In the genomic region with DNA sequence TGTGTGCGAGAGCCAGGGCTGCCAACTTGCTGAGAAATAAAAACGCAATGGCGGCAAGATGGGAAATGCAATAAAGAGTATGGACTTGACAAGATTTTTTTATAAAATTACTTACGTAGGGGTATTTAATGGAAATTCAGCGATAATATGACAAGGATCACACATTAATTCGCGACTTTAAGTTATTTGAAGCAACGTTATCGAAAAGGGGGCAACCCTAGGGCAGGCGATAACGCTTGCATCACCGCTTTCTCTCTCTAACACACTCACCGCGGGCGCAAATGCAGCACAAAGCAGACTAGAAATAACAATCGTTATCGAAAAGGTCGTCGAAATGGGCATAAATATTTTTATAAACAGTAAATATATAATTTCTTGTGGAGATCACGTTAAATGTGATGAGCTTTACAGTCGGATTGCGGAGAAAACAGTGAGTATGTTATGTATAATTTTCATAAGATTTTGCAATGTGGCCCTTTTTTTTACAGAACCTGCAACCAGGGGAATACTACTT, we compare ENCODE assay signal across 6 fruit fly cellular contexts.
TF ChIP-seq lines count a peak whose summit lies in the region.

A gene (minus strand): TSS at position 268 of the 514 bp plus-strand sequence.

- TF ChIP-seq CTCF in whole organism, embryonic (GFP tag; optimal IDR thresholded peaks at IDR 0.05; lab: Kevin White, UChicago), result peak; percentile 69

TF ChIP-seq in Kc167, 6 proteins besides CTCF, POLR2A, EP300 and RAD21:
- TF ChIP-seq psq (optimal IDR thresholded peaks at IDR 0.05; lab: Kevin White, UChicago) (peak; percentile 6), h (optimal IDR thresholded peaks at IDR 0.05; lab: Kevin White, UChicago) (no peak)

TF ChIP-seq in whole organism, adult, 20 proteins besides CTCF, POLR2A, EP300 and RAD21:
- TF ChIP-seq CG14711 (tag; optimal IDR thresholded peaks at IDR 0.05; lab: Kevin White, UChicago) (peak; percentile 100), cnc (optimal IDR thresholded peaks at IDR 0.05; lab: Kevin White, UChicago) (no peak), toe (GFP tag; optimal IDR thresholded peaks at IDR 0.05; lab: Kevin White, UChicago) (no peak), Hr96 (GFP tag; optimal IDR thresholded peaks at IDR 0.05; lab: Kevin White, UChicago) (no peak), tj (GFP tag; optimal IDR thresholded peaks at IDR 0.05; lab: Kevin White, UChicago) (peak; percentile 93), bab1 (GFP tag; optimal IDR thresholded peaks at IDR 0.05; lab: Kevin White, UChicago) (peak; percentile 44), kay (GFP tag; lab: Kevin White, UChicago; ENCODE audit: borderline replicate concordance) (no peak), CG7045 (GFP tag; optimal IDR thresholded peaks at IDR 0.05; lab: Kevin White, UChicago) (peak; percentile 59), CG7101 (tag; optimal IDR thresholded peaks at IDR 0.05; lab: Kevin White, UChicago) (peak; percentile 60), CG11617 (GFP tag; optimal IDR thresholded peaks at IDR 0.05; lab: Kevin White, UChicago) (peak; percentile 44), CG1620 (GFP tag; optimal IDR thresholded peaks at IDR 0.05; lab: Kevin White, UChicago) (peak; percentile 21), Crg-1 (GFP tag; optimal IDR thresholded peaks at IDR 0.05; lab: Kevin White, UChicago) (no peak), CG33017 (tag; optimal IDR thresholded peaks at IDR 0.05; lab: Kevin White, UChicago) (peak; percentile 39), CG12768 (GFP tag; optimal IDR thresholded peaks at IDR 0.05; lab: Kevin White, UChicago) (peak; percentile 6), cic (GFP tag; optimal IDR thresholded peaks at IDR 0.05; lab: Kevin White, UChicago) (peak; percentile 34), Mnt (GFP tag; optimal IDR thresholded peaks at IDR 0.05; lab: Kevin White, UChicago) (peak; percentile 80)

TF ChIP-seq in whole organism, embryonic, 481 proteins besides CTCF, POLR2A, EP300 and RAD21 (continues in another document):
- TF ChIP-seq gt (GFP tag; IDR thresholded peaks at IDR 0.05; lab: Robert Waterston, UW) (no peak), Hr78 (GFP tag; optimal IDR thresholded peaks at IDR 0.05; lab: Kevin White, UChicago) (peak in 1 of 2 experiments; percentile 64), Hey (tag; optimal IDR thresholded peaks at IDR 0.05; lab: Kevin White, UChicago) (no peak), stc (GFP tag; IDR thresholded peaks at IDR 0.05; lab: Robert Waterston, UW) (no peak), stwl (tag; optimal IDR thresholded peaks at IDR 0.05; lab: Kevin White, UChicago) (peak; percentile 89), CG7928 (GFP tag; optimal IDR thresholded peaks at IDR 0.05; lab: Kevin White, UChicago) (peak; percentile 89), tio (GFP tag; optimal IDR thresholded peaks at IDR 0.05; lab: Kevin White, UChicago) (no peak), E2f1 (GFP tag; IDR thresholded peaks at IDR 0.05; lab: Robert Waterston, UW) (0 out of 2 replicates have a peak, but pooled peaks have one; percentile 16), Usf (GFP tag; optimal IDR thresholded peaks at IDR 0.05; lab: Kevin White, UChicago) (no peak), CG15073 (GFP tag; optimal IDR thresholded peaks at IDR 0.05; lab: Kevin White, UChicago) (no peak), tll (GFP tag; optimal IDR thresholded peaks at IDR 0.05; lab: Kevin White, UChicago) (no peak), CG3847 (GFP tag; IDR thresholded peaks at IDR 0.05; lab: Robert Waterston, UW) (peak; percentile 34; the same call in 1 of the 2 replicates), klu (GFP tag; IDR thresholded peaks at IDR 0.05; lab: Robert Waterston, UW) (no peak), CG12219 (GFP tag; optimal IDR thresholded peaks at IDR 0.05; lab: Kevin White, UChicago) (no peak), Stat92E (GFP tag; optimal IDR thresholded peaks at IDR 0.05; lab: Kevin White, UChicago) (no peak), CG1602 (GFP tag; optimal IDR thresholded peaks at IDR 0.05; lab: Kevin White, UChicago) (peak; percentile 14), onecut (GFP tag; IDR thresholded peaks at IDR 0.05; lab: Robert Waterston, UW) (peak; percentile 28; the same call in 1 of the 2 replicates)

TF ChIP-seq in whole organism, prepupa, 60 proteins besides CTCF, POLR2A, EP300 and RAD21 (continues in another document):
- peak; percentile 45 for TF ChIP-seq CG3919 (GFP tag; optimal IDR thresholded peaks at IDR 0.05; lab: Kevin White, UChicago)
- TF ChIP-seq CG6808 (GFP tag; optimal IDR thresholded peaks at IDR 0.05; lab: Kevin White, UChicago), result peak; percentile 16
- TF ChIP-seq esn (GFP tag; optimal IDR thresholded peaks at IDR 0.05; lab: Kevin White, UChicago), result peak; percentile 63
- TF ChIP-seq Sox102F (GFP tag; optimal IDR thresholded peaks at IDR 0.05; lab: Kevin White, UChicago), result peak; percentile 59
- no peak for TF ChIP-seq CG15336 (GFP tag; IDR thresholded peaks at IDR 0.05; lab: Robert Waterston, UW)
- peak; percentile 14 for TF ChIP-seq CG32006 (GFP tag; optimal IDR thresholded peaks at IDR 0.05; lab: Kevin White, UChicago)
- peak; percentile 43 for TF ChIP-seq lz (GFP tag; optimal IDR thresholded peaks at IDR 0.05; lab: Kevin White, UChicago)
- no peak for TF ChIP-seq CG11902 (GFP tag; optimal IDR thresholded peaks at IDR 0.05; lab: Kevin White, UChicago)
- TF ChIP-seq Hr39 (GFP tag; optimal IDR thresholded peaks at IDR 0.05; lab: Kevin White, UChicago), result peak; percentile 43
- peak; percentile 49 for TF ChIP-seq Eip75B (GFP tag; optimal IDR thresholded peaks at IDR 0.05; lab: Kevin White, UChicago)
- no peak for TF ChIP-seq fd59A (GFP tag; optimal IDR thresholded peaks at IDR 0.05; lab: Kevin White, UChicago)
- TF ChIP-seq pdm3 (GFP tag; optimal IDR thresholded peaks at IDR 0.05; lab: Kevin White, UChicago), result no peak
- peak; percentile 12 for TF ChIP-seq CG8632 (GFP tag; optimal IDR thresholded peaks at IDR 0.05; lab: Kevin White, UChicago)
- peak; percentile 62 for TF ChIP-seq Met (GFP tag; optimal IDR thresholded peaks at IDR 0.05; lab: Kevin White, UChicago)
- peak; percentile 81 for TF ChIP-seq Eip78C (GFP tag; lab: Kevin White, UChicago)
- peak; percentile 50 for TF ChIP-seq CG31627 (GFP tag; optimal IDR thresholded peaks at IDR 0.05; lab: Kevin White, UChicago)
- TF ChIP-seq Lpt (GFP tag; optimal IDR thresholded peaks at IDR 0.05; lab: Kevin White, UChicago), result no peak
- TF ChIP-seq Sox14 (GFP tag; optimal IDR thresholded peaks at IDR 0.05; lab: Kevin White, UChicago), result peak; percentile 80

TF ChIP-seq in whole organism, pupa, 21 proteins besides CTCF, POLR2A, EP300 and RAD21:
- peak; percentile 31; the same call in 1 of the 2 replicates for TF ChIP-seq CG32121 (GFP tag; IDR thresholded peaks at IDR 0.05; lab: Robert Waterston, UW)
- TF ChIP-seq Ets98B (GFP tag; IDR thresholded peaks at IDR 0.05; lab: Robert Waterston, UW), result peak; percentile 8; the same call in 1 of the 2 replicates
- no peak for TF ChIP-seq CG4496 (GFP tag; IDR thresholded peaks at IDR 0.05; lab: Robert Waterston, UW)
- no peak for TF ChIP-seq CG12605 (GFP tag; IDR thresholded peaks at IDR 0.05; lab: Robert Waterston, UW)
- peak; percentile 59 for TF ChIP-seq CG8159 (tag; optimal IDR thresholded peaks at IDR 0.05; lab: Kevin White, UChicago)
- TF ChIP-seq Snoo (tag; optimal IDR thresholded peaks at IDR 0.05; lab: Kevin White, UChicago), result peak; percentile 13
- TF ChIP-seq CG8301 (tag; optimal IDR thresholded peaks at IDR 0.05; lab: Kevin White, UChicago), result no peak
- TF ChIP-seq CG15710 (tag; optimal IDR thresholded peaks at IDR 0.05; lab: Kevin White, UChicago), result peak; percentile 58
- TF ChIP-seq EcR (GFP tag; optimal IDR thresholded peaks at IDR 0.05; lab: Kevin White, UChicago), result peak; percentile 38
- peak; percentile 1 for TF ChIP-seq CG34367 (tag; optimal IDR thresholded peaks at IDR 0.05; lab: Kevin White, UChicago)
- TF ChIP-seq fd96Ca (GFP tag; IDR thresholded peaks at IDR 0.05; lab: Robert Waterston, UW), result 0 out of 3 replicates have a peak, but pooled peaks have one; percentile 42
- TF ChIP-seq D1 (tag; optimal IDR thresholded peaks at IDR 0.05; lab: Kevin White, UChicago), result no peak
- TF ChIP-seq rn (GFP tag; IDR thresholded peaks at IDR 0.05; lab: Robert Waterston, UW), result no peak
- TF ChIP-seq Pif1A (GFP tag; optimal IDR thresholded peaks at IDR 0.05; lab: Kevin White, UChicago), result peak; percentile 51
- TF ChIP-seq gl (tag; optimal IDR thresholded peaks at IDR 0.05; lab: Kevin White, UChicago), result no peak

TF ChIP-seq in whole organism, wandering third instar larva, 38 proteins besides CTCF, POLR2A, EP300 and RAD21:
- peak; percentile 52 for TF ChIP-seq woc (GFP tag; optimal IDR thresholded peaks at IDR 0.05; lab: Kevin White, UChicago)
- peak; percentile 46 for TF ChIP-seq Hnf4 (GFP tag; optimal IDR thresholded peaks at IDR 0.05; lab: Kevin White, UChicago)
- no peak for TF ChIP-seq Mio (GFP tag; optimal IDR thresholded peaks at IDR 0.05; lab: Kevin White, UChicago)
- TF ChIP-seq N (GFP tag; optimal IDR thresholded peaks at IDR 0.05; lab: Kevin White, UChicago), result no peak
- TF ChIP-seq Rel (GFP tag; optimal IDR thresholded peaks at IDR 0.05; lab: Kevin White, UChicago), result no peak
- TF ChIP-seq Rel (tag; optimal IDR thresholded peaks at IDR 0.05; lab: Kevin White, UChicago), result peak; percentile 51
- peak; percentile 71 for TF ChIP-seq fru (GFP tag; optimal IDR thresholded peaks at IDR 0.05; lab: Kevin White, UChicago)
- peak in 1 of 2 experiments; percentile 55 for TF ChIP-seq foxo (GFP tag; optimal IDR thresholded peaks at IDR 0.05; lab: Kevin White, UChicago)
- TF ChIP-seq Dfd (GFP tag; optimal IDR thresholded peaks at IDR 0.05; lab: Kevin White, UChicago), result no peak
- TF ChIP-seq dsf (GFP tag; optimal IDR thresholded peaks at IDR 0.05; lab: Kevin White, UChicago; ENCODE audit: borderline replicate concordance), result peak; percentile 21
- peak; percentile 55 for TF ChIP-seq HLH106 (tag; optimal IDR thresholded peaks at IDR 0.05; lab: Kevin White, UChicago)
- peak; percentile 13 for TF ChIP-seq rgr (GFP tag; optimal IDR thresholded peaks at IDR 0.05; lab: Kevin White, UChicago)
- TF ChIP-seq h (GFP tag; optimal IDR thresholded peaks at IDR 0.05; lab: Kevin White, UChicago), result peak; percentile 55
- TF ChIP-seq br (GFP tag; optimal IDR thresholded peaks at IDR 0.05; lab: Kevin White, UChicago), result peak; percentile 55
- TF ChIP-seq ey (GFP tag; optimal IDR thresholded peaks at IDR 0.05; lab: Kevin White, UChicago), result peak; percentile 30
- peak; percentile 23 for TF ChIP-seq OdsH (GFP tag; optimal IDR thresholded peaks at IDR 0.05; lab: Kevin White, UChicago)
- TF ChIP-seq GATAd (GFP tag; optimal IDR thresholded peaks at IDR 0.05; lab: Kevin White, UChicago), result no peak
- TF ChIP-seq Sp1 (GFP tag; optimal IDR thresholded peaks at IDR 0.05; lab: Kevin White, UChicago), result peak; percentile 63
- TF ChIP-seq CG9705 (GFP tag; optimal IDR thresholded peaks at IDR 0.05; lab: Kevin White, UChicago), result peak; percentile 17
- TF ChIP-seq Dif (GFP tag; optimal IDR thresholded peaks at IDR 0.05; lab: Kevin White, UChicago; ENCODE audit: partially characterized antibody), result no peak
- TF ChIP-seq psq (GFP tag; optimal IDR thresholded peaks at IDR 0.05; lab: Kevin White, UChicago), result peak; percentile 96
